Worm (Caenorhabditis elegans) whole organism, L2 larva: ENCODE data around the gene trx-2.

Experiments used
- F13H6.1 ChIP-seq: sonication (generic microtip); optimal IDR thresholded peaks from 2 replicates; lab custom pipeline; 2016; ENCODE audit warnings: missing genetic modification characterization, missing compliant biosample characterization
- lin-39 ChIP-seq: fragments of 150-350 bp; optimal IDR thresholded peaks from 2 replicates; lab custom pipeline; 2014; ENCODE audit warnings: missing biosample characterization, missing genetic modification reagents, missing genetic modification characterization
- unc-39 ChIP-seq: fragments of 150-350 bp; optimal IDR thresholded peaks from 2 replicates; lab custom pipeline; 2014; ENCODE audit warnings: missing biosample characterization, missing genetic modification characterization
- unc-62 ChIP-seq: fragments of 150-350 bp; optimal IDR thresholded peaks from 2 replicates; lab custom pipeline; 2014; ENCODE audit warnings: missing biosample characterization, missing genetic modification reagents, missing genetic modification characterization

ce11 chrV:10275619-10276018 is 38.9 kb upstream of the trx-2 start, which contains the start of gene Y22F5A.11:
- TF ChIP-seq unc-39 (tag; lab: Kevin White, UChicago) = no peak
- TF ChIP-seq unc-62 (GFP tag; lab: Kevin White, UChicago) = no peak
- no peak for TF ChIP-seq F13H6.1 (tag; lab: Kevin White, UChicago)
- no peak for TF ChIP-seq lin-39 (tag; lab: Kevin White, UChicago)
